Fruit fly (Drosophila melanogaster): ENCODE measurements around the gene CG10026.

CG10026 gene

DNA sequence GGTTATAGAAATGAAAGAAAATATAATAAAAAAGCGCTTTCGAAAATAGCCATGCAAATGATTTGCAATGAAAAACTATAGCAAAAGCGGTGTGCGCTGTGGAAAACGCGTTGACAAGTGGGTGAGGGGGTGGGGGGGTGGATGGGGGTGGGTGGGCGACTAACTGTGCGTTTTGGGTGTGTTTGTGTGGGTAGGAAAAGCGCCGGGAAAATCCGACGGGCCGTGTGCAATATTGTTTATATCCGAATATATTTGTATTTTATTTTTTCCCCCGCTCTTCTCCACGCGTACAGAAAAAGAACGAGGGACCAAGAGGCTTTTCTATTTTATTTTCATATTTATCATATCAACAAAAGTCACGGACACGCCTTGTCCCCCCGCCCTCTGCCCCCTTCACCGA lies 47.6 kb upstream of the CG10026 start (continued):
- TF ChIP-seq bigmax (GFP tag; optimal IDR thresholded peaks at IDR 0.05) (no peak), Hmr (GFP tag; optimal IDR thresholded peaks at IDR 0.05) (no peak), Myb (GFP tag; optimal IDR thresholded peaks at IDR 0.05) (no peak), gem (tag; optimal IDR thresholded peaks at IDR 0.05) (no peak), ATbp (GFP tag; optimal IDR thresholded peaks at IDR 0.05) (no peak), abd-A (tag; optimal IDR thresholded peaks at IDR 0.05) (peak; percentile 37), CG9797 (GFP tag; optimal IDR thresholded peaks at IDR 0.05) (no peak), Hr3 (GFP tag; optimal IDR thresholded peaks at IDR 0.05) (no peak), CG17361 (GFP tag; IDR thresholded peaks at IDR 0.05) (no peak), CG17385 (GFP tag; optimal IDR thresholded peaks at IDR 0.05) (no peak), grau (tag; optimal IDR thresholded peaks at IDR 0.05) (no peak), HmgD (GFP tag; optimal IDR thresholded peaks at IDR 0.05) (no peak), Gug (GFP tag; IDR thresholded peaks at IDR 0.05) (no peak), CG10565 (GFP tag; optimal IDR thresholded peaks at IDR 0.05) (no peak), vfl (GFP tag; optimal IDR thresholded peaks at IDR 0.05) (no peak), lov (optimal IDR thresholded peaks at IDR 0.05) (no peak), lov (GFP tag; IDR thresholded peaks at IDR 0.05) (no peak), CG2712 (tag; optimal IDR thresholded peaks at IDR 0.05) (no peak), crol (GFP tag; IDR thresholded peaks at IDR 0.05) (peak; percentile 66), Mes4 (GFP tag; optimal IDR thresholded peaks at IDR 0.05) (no peak), fru (optimal IDR thresholded peaks at IDR 0.05) (no peak), CG3838 (GFP tag; optimal IDR thresholded peaks at IDR 0.05) (no peak), CG11696 (GFP tag; IDR thresholded peaks at IDR 0.05) (no peak), Sox102F (GFP tag; optimal IDR thresholded peaks at IDR 0.05) (no peak), CG32772 (GFP tag; IDR thresholded peaks at IDR 0.05) (no peak), dmrt99B (tag; optimal IDR thresholded peaks at IDR 0.05) (no peak), CG7745 (tag; optimal IDR thresholded peaks at IDR 0.05) (no peak), Hand (GFP tag; optimal IDR thresholded peaks at IDR 0.05) (no peak), danr (GFP tag; IDR thresholded peaks at IDR 0.05) (no peak), CG32767 (GFP tag; IDR thresholded peaks at IDR 0.05) (no peak), CG4328 (GFP tag; optimal IDR thresholded peaks at IDR 0.05) (peak; percentile 12), CG6272 (GFP tag; IDR thresholded peaks at IDR 0.05) (no peak), CG10654 (GFP tag; optimal IDR thresholded peaks at IDR 0.05) (no peak), dm (GFP tag; optimal IDR thresholded peaks at IDR 0.05) (no peak), sug (tag; optimal IDR thresholded peaks at IDR 0.05) (no peak), CG4282 (GFP tag; optimal IDR thresholded peaks at IDR 0.05) (no peak), gsb-n (tag; optimal IDR thresholded peaks at IDR 0.05) (no peak), Kr (GFP tag; optimal IDR thresholded peaks at IDR 0.05) (no peak), MBD-R2 (GFP tag; IDR thresholded peaks at IDR 0.05) (no peak), Camta (GFP tag; optimal IDR thresholded peaks at IDR 0.05) (no peak), croc (GFP tag; conservative IDR thresholded peaks at IDR 0.05) (no peak), Dad (GFP tag; optimal IDR thresholded peaks at IDR 0.05) (no peak), Ada2b (GFP tag; IDR thresholded peaks at IDR 0.05) (no peak), CG15479 (GFP tag; optimal IDR thresholded peaks at IDR 0.05) (no peak), CG11456 (GFP tag; IDR thresholded peaks at IDR 0.05) (0 out of 3 replicates have a peak, but pooled peaks have one; percentile 26), tna (GFP tag; IDR thresholded peaks at IDR 0.05; ENCODE audit: partially characterized antibody) (no peak), Meics (GFP tag; optimal IDR thresholded peaks at IDR 0.05) (no peak), sr (GFP tag; IDR thresholded peaks at IDR 0.05) (peak; percentile 95), Lhr (GFP tag; optimal IDR thresholded peaks at IDR 0.05) (no peak), knrl (GFP tag; IDR thresholded peaks at IDR 0.05; ENCODE audit: partially characterized antibody) (0 out of 3 replicates have a peak, but pooled peaks have one; percentile 19), Lpt (GFP tag; optimal IDR thresholded peaks at IDR 0.05) (no peak), pan (optimal IDR thresholded peaks at IDR 0.05) (no peak), pan (GFP tag; optimal IDR thresholded peaks at IDR 0.05 in 1 of 2, IDR thresholded peaks at IDR 0.05 in 1 of 2) (no peak)
